Fruit fly (Drosophila melanogaster): Measurements from ENCODE around the gene Ugt304A1.

Gene Ugt304A1

DNA sequence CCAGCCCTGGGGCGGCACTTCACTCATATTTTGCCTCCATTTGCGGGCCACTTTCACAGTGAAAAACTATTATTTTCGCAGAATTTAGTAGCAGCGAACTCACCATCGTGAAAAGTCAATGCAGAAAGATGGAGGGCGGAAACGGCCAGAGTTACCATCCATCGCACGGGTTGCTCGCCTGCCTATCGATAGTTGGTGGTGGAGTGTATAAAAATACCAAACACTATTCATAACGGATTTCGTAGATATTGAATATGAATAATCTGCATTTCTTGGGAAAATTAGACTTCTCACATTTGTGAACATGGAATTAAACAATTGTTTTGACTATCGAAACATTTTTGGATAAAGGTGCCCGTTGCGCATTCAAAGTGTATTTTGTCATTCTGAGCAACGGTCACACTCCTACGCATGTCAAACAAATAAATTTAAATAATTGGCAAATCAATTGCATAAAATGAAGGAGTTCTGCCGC, 41.0 kb upstream of the Ugt304A1 start, which contains the start of the genes RpS25 and CG4820:
RpS25 (minus strand) TSS at position 132 of the 475 bp plus-strand sequence.
CG4820 (plus strand) TSS at position 380 of the 475 bp plus-strand sequence.
- TF ChIP-seq Poxn (GFP tag; IDR thresholded peaks at IDR 0.05) (no peak; the same call in 1 of the 2 replicates), Hmr (GFP tag; optimal IDR thresholded peaks at IDR 0.05) (peak; percentile 97), wor (GFP tag; IDR thresholded peaks at IDR 0.05) (0 out of 2 replicates have a peak, but pooled peaks have one; percentile 44), shn (GFP tag; optimal IDR thresholded peaks at IDR 0.05) (peak; percentile 94), Sin3A (optimal IDR thresholded peaks at IDR 0.05) (peak; percentile 96), C15 (GFP tag; IDR thresholded peaks at IDR 0.05) (peak; percentile 57; the same call in 1 of the 3 replicates), CG13296 (GFP tag; optimal IDR thresholded peaks at IDR 0.05) (peak; percentile 95), gsb (GFP tag; IDR thresholded peaks at IDR 0.05) (peak; percentile 66), croc (GFP tag; conservative IDR thresholded peaks at IDR 0.05) (peak; percentile 77), CG11247 (GFP tag; IDR thresholded peaks at IDR 0.05) (peak; percentile 83), HLHmδ (GFP tag; optimal IDR thresholded peaks at IDR 0.05) (peak; percentile 99), CG4730 (GFP tag; IDR thresholded peaks at IDR 0.05) (peak; percentile 75), fu2 (GFP tag; optimal IDR thresholded peaks at IDR 0.05) (peak; percentile 90), Ptx1 (GFP tag; IDR thresholded peaks at IDR 0.05) (peak; percentile 79), pzg (GFP tag; optimal IDR thresholded peaks at IDR 0.05) (peak; percentile 98), Dad (GFP tag; optimal IDR thresholded peaks at IDR 0.05) (peak; percentile 93), CG11456 (GFP tag; IDR thresholded peaks at IDR 0.05) (peak; percentile 91), Bteb2 (GFP tag; optimal IDR thresholded peaks at IDR 0.05) (peak; percentile 87), CG13775 (GFP tag; optimal IDR thresholded peaks at IDR 0.05) (peak; percentile 97), CG7987 (GFP tag; optimal IDR thresholded peaks at IDR 0.05) (peak; percentile 98), CG1529 (GFP tag; optimal IDR thresholded peaks at IDR 0.05) (peak; percentile 85), CG14860 (GFP tag; IDR thresholded peaks at IDR 0.05; ENCODE audit: partially characterized antibody) (peak; percentile 77), CG12071 (GFP tag; optimal IDR thresholded peaks at IDR 0.05) (peak; percentile 94), YL-1 (GFP tag; optimal IDR thresholded peaks at IDR 0.05) (peak; percentile 99), CG11504 (tag; optimal IDR thresholded peaks at IDR 0.05) (peak; percentile 84), CG3847 (GFP tag; IDR thresholded peaks at IDR 0.05) (peak; percentile 95), B-H1 (GFP tag; IDR thresholded peaks at IDR 0.05) (peak; percentile 69; the same call in 2 of the 3 replicates), CG11085 (GFP tag; IDR thresholded peaks at IDR 0.05) (peak; percentile 82), mam (GFP tag; optimal IDR thresholded peaks at IDR 0.05) (peak; percentile 76), chinmo (GFP tag; IDR thresholded peaks at IDR 0.05; ENCODE audit: partially characterized antibody) (no peak), CG10321 (GFP tag; IDR thresholded peaks at IDR 0.05) (peak; percentile 54), abd-A (tag; optimal IDR thresholded peaks at IDR 0.05) (no peak), CG10267 (tag; optimal IDR thresholded peaks at IDR 0.05) (peak; percentile 89), CG9932 (GFP tag; IDR thresholded peaks at IDR 0.05) (peak; percentile 74), Sox100B (GFP tag; optimal IDR thresholded peaks at IDR 0.05) (peak; percentile 92), scrt (GFP tag; optimal IDR thresholded peaks at IDR 0.05) (peak; percentile 87), CG2129 (GFP tag; IDR thresholded peaks at IDR 0.05; ENCODE audit: partially characterized antibody) (peak; percentile 77), Neu2 (GFP tag; optimal IDR thresholded peaks at IDR 0.05; ENCODE audit: borderline replicate concordance) (peak; percentile 85), chn (GFP tag; optimal IDR thresholded peaks at IDR 0.05) (peak; percentile 72), Tbp (GFP tag; optimal IDR thresholded peaks at IDR 0.05) (peak; percentile 55), CG7928 (GFP tag; optimal IDR thresholded peaks at IDR 0.05) (peak; percentile 78), CG8359 (GFP tag; optimal IDR thresholded peaks at IDR 0.05; ENCODE audit: borderline replicate concordance) (peak; percentile 84), nerfin-1 (tag; optimal IDR thresholded peaks at IDR 0.05) (peak; percentile 91), esg (GFP tag; conservative IDR thresholded peaks at IDR 0.05) (peak; percentile 29; the same call in 1 of the 2 replicates), lov (optimal IDR thresholded peaks at IDR 0.05) (no peak), lov (GFP tag; IDR thresholded peaks at IDR 0.05) (peak; percentile 89), Stat92E (GFP tag; optimal IDR thresholded peaks at IDR 0.05) (peak in 1 of 3 experiments; percentile 66), gro (GFP tag; optimal IDR thresholded peaks at IDR 0.05) (peak; percentile 94), crc (GFP tag; optimal IDR thresholded peaks at IDR 0.05) (peak; percentile 88), cato (GFP tag; optimal IDR thresholded peaks at IDR 0.05; ENCODE audit: borderline replicate concordance) (peak; percentile 82)
